Worm (Caenorhabditis elegans) whole organism, L2 larva: Measurements from ENCODE around the gene srb-13.

Experiments
- C34F6.9 ChIP-seq: fragments of 150-350 bp; optimal IDR thresholded peaks from 2 replicates; lab custom pipeline; 2014; ENCODE audit warnings: missing biosample characterization, missing genetic modification characterization
- F13H6.1 ChIP-seq: sonication (generic microtip); optimal IDR thresholded peaks from 2 replicates; lab custom pipeline; 2016; ENCODE audit warnings: missing genetic modification characterization, missing compliant biosample characterization
- R02D3.7 ChIP-seq: fragments of 150-350 bp; optimal IDR thresholded peaks from 2 replicates; lab custom pipeline; 2014; ENCODE audit warnings: missing biosample characterization, missing genetic modification characterization
- Y55F3AM.14 ChIP-seq: fragments of 200-800 bp; sonication (Bioruptor generic); optimal IDR thresholded peaks from 2 replicates; lab custom pipeline; 2018; ENCODE audit warnings: mild to moderate bottlenecking, missing genetic modification characterization, missing compliant biosample characterization
- ZK546.5 ChIP-seq: sonication (generic microtip); optimal IDR thresholded peaks from 2 replicates; lab custom pipeline; 2017; ENCODE audit warnings: missing biosample characterization, missing genetic modification characterization
- aly-2 ChIP-seq: fragments of 150-350 bp; optimal IDR thresholded peaks from 2 replicates; lab custom pipeline; 2014; ENCODE audit warnings: missing biosample characterization, missing genetic modification characterization
- ama-1 ChIP-seq: fragments of 150-350 bp; optimal IDR thresholded peaks from 2 replicates; lab custom pipeline; 2018; ENCODE audit warnings: inconsistent platforms
- crh-2 ChIP-seq: sonication (generic microtip); optimal IDR thresholded peaks from 2 replicates; lab custom pipeline; 2017; ENCODE audit warnings: missing biosample characterization, missing genetic modification characterization
- dmd-4 ChIP-seq: sonication (generic microtip); optimal IDR thresholded peaks from 2 replicates; lab custom pipeline; 2017; ENCODE audit warnings: missing biosample characterization, missing genetic modification characterization
- elt-1 ChIP-seq: fragments of 150-350 bp; optimal IDR thresholded peaks from 2 replicates; lab custom pipeline; 2014; ENCODE audit warnings: missing biosample characterization, missing genetic modification characterization
- elt-3 ChIP-seq: sonication (generic microtip); optimal IDR thresholded peaks from 2 replicates; lab custom pipeline; 2017; ENCODE audit warnings: missing biosample characterization, missing genetic modification characterization
- gmeb-1 ChIP-seq: fragments of 150-350 bp; optimal IDR thresholded peaks from 2 replicates; lab custom pipeline; 2014; ENCODE audit warnings: missing biosample characterization, missing genetic modification characterization
- lin-39 ChIP-seq: fragments of 150-350 bp; optimal IDR thresholded peaks from 2 replicates; lab custom pipeline; 2014; ENCODE audit warnings: missing biosample characterization, missing genetic modification reagents, missing genetic modification characterization
- lsy-2 ChIP-seq, 2 experiments: fragments of 150-350 bp in 1 of 2; sonication (generic microtip) in 1 of 2; optimal IDR thresholded peaks; 2 replicates each; lab custom pipeline; 2014 to 2017; ENCODE audit warnings: missing biosample characterization in 2 of 2, missing genetic modification characterization in 2 of 2
- mab-5 ChIP-seq: fragments of 150-350 bp; optimal IDR thresholded peaks from 2 replicates; lab custom pipeline; 2014; ENCODE audit warnings: missing biosample characterization, missing genetic modification characterization
- mbf-1 ChIP-seq: sonication (generic microtip); optimal IDR thresholded peaks from 2 replicates; lab custom pipeline; 2017; ENCODE audit warnings: missing biosample characterization, missing genetic modification characterization
- mdl-1 ChIP-seq, 2 experiments: fragments of 150-350 bp in 1 of 2; sonication (generic microtip) in 1 of 2; optimal IDR thresholded peaks; 2 replicates each; lab custom pipeline; 2017; ENCODE audit warnings: missing biosample characterization in 2 of 2, missing genetic modification characterization in 2 of 2
- nhr-11 ChIP-seq: fragments of 150-350 bp; optimal IDR thresholded peaks from 2 replicates; lab custom pipeline; 2014; ENCODE audit warnings: missing biosample characterization, missing genetic modification characterization
- nhr-12 ChIP-seq: fragments of 150-350 bp; optimal IDR thresholded peaks from 2 replicates; lab custom pipeline; 2014; ENCODE audit warnings: missing biosample characterization, missing genetic modification characterization
- nhr-129 ChIP-seq: fragments of 150-350 bp; optimal IDR thresholded peaks from 2 replicates; lab custom pipeline; 2014; ENCODE audit warnings: missing biosample characterization, missing genetic modification characterization
- nhr-21 ChIP-seq: fragments of 150-350 bp; optimal IDR thresholded peaks from 2 replicates; lab custom pipeline; 2014; ENCODE audit warnings: missing biosample characterization, missing genetic modification characterization
- nhr-25 ChIP-seq: fragments of 150-350 bp; sonication (generic microtip); optimal IDR thresholded peaks from 3 replicates; lab custom pipeline; 2014; ENCODE audit warnings: missing biosample characterization, missing genetic modification characterization
- nhr-77 ChIP-seq: fragments of 150-350 bp; optimal IDR thresholded peaks from 2 replicates; lab custom pipeline; 2014; ENCODE audit warnings: missing biosample characterization, missing genetic modification characterization
- peb-1 ChIP-seq: fragments of 150-350 bp; optimal IDR thresholded peaks from 2 replicates; lab custom pipeline; 2014; ENCODE audit warnings: missing biosample characterization, missing genetic modification characterization
- sem-4 ChIP-seq: fragments of 150-350 bp; optimal IDR thresholded peaks from 2 replicates; lab custom pipeline; 2014; ENCODE audit warnings: missing biosample characterization, missing genetic modification reagents, missing genetic modification characterization
- skn-1 ChIP-seq: sonication (generic microtip); optimal IDR thresholded peaks from 2 replicates; lab custom pipeline; 2017; ENCODE audit warnings: missing biosample characterization, missing genetic modification characterization
- sma-9 ChIP-seq, 2 experiments: fragments of 150-350 bp in 1 of 2; sonication (generic microtip) in 1 of 2; optimal IDR thresholded peaks; 2 replicates each; lab custom pipeline; 2014 to 2016; ENCODE audit warnings: missing genetic modification characterization in 2 of 2, mild to moderate bottlenecking in 1 of 2, missing biosample characterization in 1 of 2, missing compliant biosample characterization in 1 of 2, missing genetic modification reagents in 1 of 2, moderate library complexity in 1 of 2
- snpc-4 ChIP-seq: fragments of 150-350 bp; optimal IDR thresholded peaks from 2 replicates; lab custom pipeline; 2014; ENCODE audit warnings: missing biosample characterization, missing genetic modification characterization
- unc-39 ChIP-seq: fragments of 150-350 bp; optimal IDR thresholded peaks from 2 replicates; lab custom pipeline; 2014; ENCODE audit warnings: missing biosample characterization, missing genetic modification characterization
- unc-55 ChIP-seq: fragments of 150-350 bp; sonication (generic microtip); optimal IDR thresholded peaks from 3 replicates; lab custom pipeline; 2014; ENCODE audit warnings: missing biosample characterization, missing genetic modification reagents, missing genetic modification characterization
- unc-62 ChIP-seq: fragments of 150-350 bp; optimal IDR thresholded peaks from 2 replicates; lab custom pipeline; 2014; ENCODE audit warnings: missing biosample characterization, missing genetic modification reagents, missing genetic modification characterization
- zag-1 ChIP-seq: fragments of 150-350 bp; optimal IDR thresholded peaks from 2 replicates; lab custom pipeline; 2014; ENCODE audit warnings: missing biosample characterization, missing genetic modification characterization
- ztf-1 ChIP-seq: fragments of 200-800 bp; sonication (Bioruptor generic); conservative IDR thresholded peaks from 2 replicates; pipeline ENCODE4 v1.3.6; 2022; ENCODE audit warnings: missing genetic modification characterization, missing compliant biosample characterization
- ztf-11 ChIP-seq: sonication (generic microtip); optimal IDR thresholded peaks from 2 replicates; lab custom pipeline; 2017; ENCODE audit warnings: missing biosample characterization, missing genetic modification characterization

The srb-13 gene

DNA sequence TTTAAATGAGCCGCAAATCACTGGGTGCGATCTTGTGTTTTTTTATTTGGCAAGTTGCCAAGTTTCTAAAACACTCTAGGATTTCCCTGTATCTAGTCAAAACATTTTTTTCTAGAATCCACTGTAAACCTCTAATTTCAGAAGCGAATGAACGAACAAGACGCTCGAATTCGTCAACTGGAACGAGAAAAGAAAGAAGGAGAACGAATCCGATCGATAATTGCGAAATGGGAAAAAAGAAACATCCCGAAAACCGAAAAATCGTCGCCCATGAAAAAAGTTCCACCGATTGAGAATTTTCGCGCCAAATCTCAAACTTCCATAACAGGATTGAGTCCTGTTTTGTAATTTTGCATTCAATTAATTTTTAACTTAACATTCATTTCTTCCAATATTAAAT, 19.5 kb upstream of the srb-13 start:
- TF ChIP-seq F13H6.1 (tag; lab: Kevin White, UChicago) (no peak), sma-9 (GFP tag; optimal IDR thresholded peaks at IDR 0.05; lab: Kevin White, UChicago) (no peak), sma-9 (tag; optimal IDR thresholded peaks at IDR 0.05; lab: Kevin White, UChicago) (no peak), nhr-77 (tag; lab: Kevin White, UChicago) (no peak), mab-5 (tag; lab: Kevin White, UChicago) (no peak), dmd-4 (tag; lab: Kevin White, UChicago) (no peak), elt-1 (tag; lab: Kevin White, UChicago) (no peak), snpc-4 (tag; lab: Kevin White, UChicago) (no peak), nhr-129 (tag; lab: Kevin White, UChicago) (no peak), nhr-11 (no peak), crh-2 (tag; lab: Kevin White, UChicago) (no peak), ztf-1 (no peak), nhr-25 (tag; lab: Kevin White, UChicago) (no peak), sem-4 (tag; lab: Kevin White, UChicago) (no peak), C34F6.9 (no peak), R02D3.7 (tag; lab: Kevin White, UChicago) (no peak)

ce11 chrII:5174370-5174769, 16.9 kb upstream of the srb-13 start, which contains the start of gene C27D6.3:
TSS of gene C27D6.3 (minus strand) at chrII:5174470.
- TF ChIP-seq sma-9 (GFP tag; optimal IDR thresholded peaks at IDR 0.05; lab: Kevin White, UChicago) (no peak), sma-9 (tag; optimal IDR thresholded peaks at IDR 0.05; lab: Kevin White, UChicago) (no peak), skn-1 (tag; lab: Kevin White, UChicago) (no peak), R02D3.7 (tag; lab: Kevin White, UChicago) (no peak), zag-1 (tag; lab: Kevin White, UChicago) (no peak), lin-39 (tag; lab: Kevin White, UChicago) (no peak), nhr-129 (tag; lab: Kevin White, UChicago) (no peak), nhr-25 (tag; lab: Kevin White, UChicago) (no peak), nhr-11 (no peak), mbf-1 (tag; lab: Kevin White, UChicago) (no peak), snpc-4 (tag; lab: Kevin White, UChicago) (no peak), dmd-4 (tag; lab: Kevin White, UChicago) (no peak), ztf-11 (tag; lab: Kevin White, UChicago) (no peak), crh-2 (tag; lab: Kevin White, UChicago) (no peak), aly-2 (no peak), gmeb-1 (tag; lab: Kevin White, UChicago) (no peak), Y55F3AM.14 (GFP tag; lab: Kevin White, UChicago) (no peak), ztf-1 (no peak), mab-5 (tag; lab: Kevin White, UChicago) (no peak)

DNA sequence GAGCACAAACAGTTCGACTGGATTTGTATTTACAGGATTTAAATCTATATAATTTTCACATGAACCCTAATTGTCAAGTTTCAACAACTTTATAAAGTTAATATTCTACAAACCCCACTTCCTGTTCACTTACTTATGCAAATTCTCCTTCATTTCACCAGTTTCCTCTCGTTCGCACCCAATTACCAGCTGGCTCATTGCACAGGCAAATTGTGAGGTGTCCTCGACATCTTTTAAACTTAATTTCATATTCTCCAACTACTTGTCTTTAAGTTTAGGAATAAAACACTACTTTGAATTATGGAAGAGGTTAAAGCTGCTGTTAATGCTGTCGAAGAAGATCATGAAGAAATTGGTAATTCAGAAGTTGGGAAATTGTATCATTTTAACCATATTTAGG, 15.0 kb upstream of the srb-13 start, which contains the start of gene C27D6.1:
Gene C27D6.1, plus strand, starts transcription at position 301 of the 400 bp plus-strand sequence.
- TF ChIP-seq skn-1 (tag; lab: Kevin White, UChicago) (no peak), zag-1 (tag; lab: Kevin White, UChicago) (no peak), ztf-11 (tag; lab: Kevin White, UChicago) (no peak), peb-1 (tag; lab: Kevin White, UChicago) (no peak), nhr-25 (tag; lab: Kevin White, UChicago) (no peak), ZK546.5 (tag; lab: Kevin White, UChicago) (no peak), elt-3 (no peak), elt-1 (tag; lab: Kevin White, UChicago) (no peak)

ce11 chrII:5171610-5172009, 14.2 kb upstream of the srb-13 start, which contains the start of gene C27D6.15:
TSS of gene C27D6.15 (plus strand) at chrII:5171910.
- TF ChIP-seq gmeb-1 (tag; lab: Kevin White, UChicago), result no peak
- no peak for TF ChIP-seq ama-1 (lab: Kevin White, UChicago)
- no peak for TF ChIP-seq F13H6.1 (tag; lab: Kevin White, UChicago)
- no peak for TF ChIP-seq peb-1 (tag; lab: Kevin White, UChicago)
- TF ChIP-seq, all 48 proteins: peak for 0

DNA sequence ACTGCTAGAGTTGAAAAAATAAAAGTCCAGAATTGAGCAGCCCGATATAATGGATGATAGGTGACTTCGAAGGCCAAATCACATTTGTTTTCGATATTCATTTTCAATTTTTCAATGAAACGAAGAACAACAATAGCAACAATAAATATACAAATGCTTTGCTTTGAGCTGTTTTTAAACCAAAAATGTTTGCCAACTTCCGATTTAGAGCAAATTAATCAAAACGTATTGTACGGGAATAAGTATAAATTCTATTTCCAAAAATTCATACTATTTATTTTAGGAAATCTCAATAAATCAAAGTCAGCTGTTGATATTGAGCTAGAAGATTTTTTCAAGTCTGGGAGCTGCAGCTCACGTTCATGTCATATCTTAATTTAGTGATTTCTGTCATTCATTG, 13.5 kb upstream of the srb-13 start, which contains the start of gene srb-1:
Gene srb-1, minus strand, starts transcription at position 101 of the 400 bp plus-strand sequence.
- TF ChIP-seq ztf-1, result no peak
- TF ChIP-seq unc-62 (GFP tag; lab: Kevin White, UChicago), result no peak
- no peak for TF ChIP-seq gmeb-1 (tag; lab: Kevin White, UChicago)
- no peak for TF ChIP-seq mdl-1 (tag; optimal IDR thresholded peaks at IDR 0.05; lab: Kevin White, UChicago)
- no peak for TF ChIP-seq lsy-2 (tag; optimal IDR thresholded peaks at IDR 0.05; lab: Kevin White, UChicago)
- TF ChIP-seq Y55F3AM.14 (GFP tag; lab: Kevin White, UChicago), result no peak
- no peak for TF ChIP-seq unc-55
- TF ChIP-seq nhr-21 (tag; lab: Kevin White, UChicago), result no peak
- TF ChIP-seq ztf-11 (tag; lab: Kevin White, UChicago), result no peak
- no peak for TF ChIP-seq unc-39 (tag; lab: Kevin White, UChicago)
- TF ChIP-seq nhr-77 (tag; lab: Kevin White, UChicago), result no peak
- TF ChIP-seq nhr-12 (tag; lab: Kevin White, UChicago), result no peak
- TF ChIP-seq, all 48 proteins: peak for 0
